Worm (Caenorhabditis elegans): ENCODE results near the gene fbxa-182.

DNA sequence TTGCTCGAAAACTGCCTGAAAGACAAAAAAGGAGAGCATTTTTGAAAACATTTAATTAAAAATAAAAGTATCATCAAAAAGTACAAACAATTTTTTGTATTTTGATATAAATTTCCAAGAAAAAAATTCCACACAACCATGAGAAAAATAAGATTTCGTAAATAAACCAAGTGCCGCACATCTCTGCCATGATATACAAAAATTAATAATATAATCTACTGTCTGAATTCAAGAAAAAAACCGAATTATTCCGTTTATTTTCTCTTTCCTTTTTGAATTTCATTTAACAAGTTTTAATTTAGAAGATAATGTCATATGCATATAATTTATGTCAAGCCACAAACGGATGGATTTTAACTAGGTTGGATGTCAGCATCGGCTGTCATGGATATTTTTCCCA, 9.4 kb upstream of the fbxa-182 start, which contains the start of gene F42G2.2:
- no peak for TF ChIP-seq ceh-36 (tag; optimal IDR thresholded peaks at IDR 0.05)
- no peak for TF ChIP-seq ama-1 (optimal IDR thresholded peaks at IDR 0.05)
- TF ChIP-seq hmbx-1 (tag; optimal IDR thresholded peaks at IDR 0.05): no peak
- no peak for TF ChIP-seq F13C5.2 (tag; optimal IDR thresholded peaks at IDR 0.05)
- TF ChIP-seq hnd-1 (tag; optimal IDR thresholded peaks at IDR 0.05): no peak
- TF ChIP-seq aly-1 (tag; optimal IDR thresholded peaks at IDR 0.05): no peak
- no peak for TF ChIP-seq pes-1 (GFP tag; IDR thresholded peaks at IDR 0.05)
- TF ChIP-seq tra-4 (tag; optimal IDR thresholded peaks at IDR 0.05): no peak
- no peak for TF ChIP-seq hmg-4 (GFP tag; optimal IDR thresholded peaks at IDR 0.05)
- TF ChIP-seq ets-7 (tag; optimal IDR thresholded peaks at IDR 0.05): no peak
- TF ChIP-seq scrt-1 (GFP tag; IDR thresholded peaks at IDR 0.05): no peak
- no peak for TF ChIP-seq tbx-11 (GFP tag; IDR thresholded peaks at IDR 0.05)
